Worm (Caenorhabditis elegans) whole organism, young adult: Measurements from ENCODE around the gene arx-6.

Source experiments
- B0035.1 ChIP-seq: sonication (generic microtip); optimal IDR thresholded peaks from 2 replicates; lab custom pipeline; 2016; ENCODE audit warnings: missing genetic modification characterization, mild to moderate bottlenecking, missing compliant biosample characterization, missing genotype, missing genetic modification reagents
- D2030.7 ChIP-seq: fragments of 200-800 bp; sonication (Bioruptor generic); IDR thresholded peaks from 2 replicates; pipeline ENCODE4 v1.3.6; 2022; ENCODE audit warnings: missing genetic modification reagents, missing genetic modification characterization, missing compliant biosample characterization
- F10E7.11 ChIP-seq: sonication (generic microtip); optimal IDR thresholded peaks from 2 replicates; lab custom pipeline; 2017; ENCODE audit warnings: mild to moderate bottlenecking, missing genetic modification characterization, moderate library complexity, missing compliant biosample characterization
- F33H1.4 ChIP-seq: fragments of 200-800 bp; sonication (Bioruptor generic); IDR thresholded peaks from 2 replicates; pipeline ENCODE4 v1.3.6; 2022; ENCODE audit warnings: missing genetic modification reagents, missing genetic modification characterization, missing compliant biosample characterization
- F37B4.10 ChIP-seq: fragments of 200-800 bp; sonication (Bioruptor generic); IDR thresholded peaks from 2 replicates; pipeline ENCODE4 v1.3.6; 2022; ENCODE audit warnings: missing genetic modification characterization, missing compliant biosample characterization
- F57C9.4 ChIP-seq: sonication (generic microtip); optimal IDR thresholded peaks from 2 replicates; lab custom pipeline; 2017; ENCODE audit warnings: mild to moderate bottlenecking, missing genetic modification characterization, missing compliant biosample characterization
- K12H6.12 ChIP-seq: fragments of 200-800 bp; sonication (Bioruptor generic); optimal IDR thresholded peaks from 2 replicates; lab custom pipeline; 2018; ENCODE audit warnings: mild to moderate bottlenecking, missing genetic modification characterization, missing compliant biosample characterization
- Y53G8AR.9 ChIP-seq: fragments of 200-800 bp; sonication (Bioruptor generic); conservative IDR thresholded peaks from 2 replicates; pipeline ENCODE4 v1.3.6; 2022; ENCODE audit warnings: missing genetic modification reagents, missing genetic modification characterization, missing compliant biosample characterization
- ama-1 ChIP-seq, 3 experiments: fragments of 150-350 bp in 1 of 3; sonication (generic microtip) in 2 of 3; optimal IDR thresholded peaks; 2 replicates each; lab custom pipeline; 2014 to 2018; ENCODE audit warnings: missing biosample characterization in 2 of 3, missing genetic modification characterization in 2 of 3, missing genetic modification reagents in 2 of 3
- aptf-2 ChIP-seq: fragments of 200-800 bp; sonication (Bioruptor generic); conservative IDR thresholded peaks from 2 replicates; pipeline ENCODE4 v1.3.6; 2022; ENCODE audit warnings: missing genetic modification reagents, missing genetic modification characterization, missing compliant biosample characterization
- aptf-3 ChIP-seq: fragments of 200-800 bp; sonication (Bioruptor generic); IDR thresholded peaks from 2 replicates; pipeline ENCODE4 v1.3.6; 2022; ENCODE audit warnings: missing genetic modification characterization, missing compliant biosample characterization
- attf-6 ChIP-seq: fragments of 200-800 bp; sonication (Bioruptor generic); IDR thresholded peaks from 2 replicates; pipeline ENCODE4 v1.3.6; 2022; ENCODE audit warnings: missing genetic modification reagents, missing genetic modification characterization, missing compliant biosample characterization
- bed-2 ChIP-seq: fragments of 200-800 bp; sonication (Bioruptor generic); IDR thresholded peaks from 2 replicates; pipeline ENCODE4 v1.3.6; 2022; ENCODE audit warnings: missing genetic modification reagents, missing genetic modification characterization, missing compliant biosample characterization
- cebp-2 ChIP-seq: fragments of 200-800 bp; sonication (Bioruptor generic); IDR thresholded peaks from 2 replicates; pipeline ENCODE4 v1.3.6; 2022; ENCODE audit warnings: missing genetic modification characterization, missing compliant biosample characterization
- ceh-100 ChIP-seq: fragments of 200-800 bp; sonication (Bioruptor generic); IDR thresholded peaks from 2 replicates; pipeline ENCODE4 v1.3.6; 2022; ENCODE audit warnings: missing genetic modification reagents, missing genetic modification characterization, missing compliant biosample characterization
- ceh-27 ChIP-seq: fragments of 200-800 bp; sonication (Bioruptor generic); optimal IDR thresholded peaks from 2 replicates; lab custom pipeline; 2018; ENCODE audit warnings: mild to moderate bottlenecking, missing genetic modification characterization, moderate library complexity, missing compliant biosample characterization
- ceh-58 ChIP-seq: fragments of 200-800 bp; sonication (Bioruptor generic); IDR thresholded peaks from 2 replicates; pipeline ENCODE4 v1.3.6; 2022; ENCODE audit warnings: missing genetic modification characterization, missing compliant biosample characterization
- ceh-79 ChIP-seq: sonication (generic microtip); optimal IDR thresholded peaks from 2 replicates; lab custom pipeline; 2017; ENCODE audit warnings: mild to moderate bottlenecking, missing genetic modification characterization, missing compliant biosample characterization
- dpl-1 ChIP-seq: fragments of 150-350 bp; optimal IDR thresholded peaks from 2 replicates; lab custom pipeline; 2014; ENCODE audit warnings: missing biosample characterization, missing genetic modification reagents, missing genetic modification characterization
- egl-18 ChIP-seq: fragments of 200-800 bp; sonication (Bioruptor generic); IDR thresholded peaks from 2 replicates; pipeline ENCODE4 v1.3.6; 2022; ENCODE audit warnings: missing genetic modification reagents, missing genetic modification characterization, missing compliant biosample characterization
- him-1 ChIP-seq: sonication (generic microtip); optimal IDR thresholded peaks from 2 replicates; lab custom pipeline; 2016; ENCODE audit warnings: missing genotype, missing genetic modification reagents, missing genetic modification characterization, missing compliant biosample characterization
- hlh-26 ChIP-seq: fragments of 200-800 bp; sonication (Bioruptor generic); conservative IDR thresholded peaks from 2 replicates; pipeline ENCODE4 v1.3.6; 2022; ENCODE audit warnings: missing genetic modification reagents, missing genetic modification characterization, missing compliant biosample characterization
- lin-35 ChIP-seq, 3 experiments: fragments of 150-350 bp in 2 of 3; sonication (generic microtip) in 1 of 3; optimal IDR thresholded peaks; 2 replicates each; lab custom pipeline; 2014 to 2018; ENCODE audit warnings: missing biosample characterization in 3 of 3, missing genetic modification characterization in 3 of 3, missing genetic modification reagents in 3 of 3
- lir-1 ChIP-seq: fragments of 200-800 bp; sonication (Bioruptor generic); conservative IDR thresholded peaks from 2 replicates; pipeline ENCODE4 v1.3.6; 2022; ENCODE audit warnings: missing genetic modification reagents, missing genetic modification characterization, missing compliant biosample characterization
- lsl-1 ChIP-seq: fragments of 200-800 bp; sonication (Bioruptor generic); optimal IDR thresholded peaks from 2 replicates; lab custom pipeline; 2018; ENCODE audit warnings: mild to moderate bottlenecking, missing genetic modification characterization, moderate library complexity, missing compliant biosample characterization
- lsy-27 ChIP-seq: sonication (generic microtip); optimal IDR thresholded peaks from 2 replicates; lab custom pipeline; 2017; ENCODE audit warnings: missing genetic modification characterization, mild to moderate bottlenecking, missing compliant biosample characterization, antibody characterized with exemption, missing genotype, borderline replicate concordance; ENCODE audit not compliant: insufficient read depth
- madf-3 ChIP-seq: fragments of 200-800 bp; sonication (Bioruptor generic); IDR thresholded peaks from 2 replicates; pipeline ENCODE4 v1.3.6; 2022; ENCODE audit warnings: missing genetic modification reagents, missing genetic modification characterization, missing compliant biosample characterization
- madf-6 ChIP-seq: fragments of 200-800 bp; sonication (Bioruptor generic); IDR thresholded peaks from 2 replicates; pipeline ENCODE4 v1.3.6; 2022; ENCODE audit warnings: missing genetic modification reagents, missing genetic modification characterization, missing compliant biosample characterization
- nfyb-1 ChIP-seq: fragments of 200-800 bp; sonication (Bioruptor generic); IDR thresholded peaks from 2 replicates; pipeline ENCODE4 v1.3.6; 2022; ENCODE audit warnings: missing genetic modification reagents, missing genetic modification characterization, missing compliant biosample characterization
- nhr-120 ChIP-seq: fragments of 200-800 bp; sonication (Bioruptor generic); IDR thresholded peaks from 2 replicates; pipeline ENCODE4 v1.3.6; 2022; ENCODE audit warnings: missing genetic modification characterization, missing compliant biosample characterization
- nhr-179 ChIP-seq: sonication (generic microtip); optimal IDR thresholded peaks from 2 replicates; lab custom pipeline; 2016; ENCODE audit warnings: mild to moderate bottlenecking, missing genetic modification characterization, missing compliant biosample characterization
- nhr-80 ChIP-seq: sonication (generic microtip); optimal IDR thresholded peaks from 2 replicates; lab custom pipeline; 2016; ENCODE audit warnings: missing genetic modification characterization, missing compliant biosample characterization
- pha-4 ChIP-seq: fragments of 150-350 bp; sonication (generic microtip); optimal IDR thresholded peaks from 2 replicates; lab custom pipeline; 2014; ENCODE audit warnings: missing biosample characterization, missing genetic modification reagents, missing genetic modification characterization
- repo-1 ChIP-seq: sonication (generic microtip); optimal IDR thresholded peaks from 2 replicates; lab custom pipeline; 2017; ENCODE audit warnings: mild to moderate bottlenecking, missing genetic modification characterization, missing compliant biosample characterization
- sdz-38 ChIP-seq: sonication (generic microtip); optimal IDR thresholded peaks from 2 replicates; lab custom pipeline; 2016; ENCODE audit warnings: missing genotype, missing genetic modification characterization, missing compliant biosample characterization
- snpc-1.3 ChIP-seq: sonication (generic microtip); optimal IDR thresholded peaks from 2 replicates; lab custom pipeline; 2017; ENCODE audit warnings: missing genetic modification characterization, mild to moderate bottlenecking, missing compliant biosample characterization, antibody characterized with exemption, moderate library complexity, missing genotype, missing genetic modification reagents; ENCODE audit not compliant: insufficient read depth
- unc-130 ChIP-seq: sonication (generic microtip); optimal IDR thresholded peaks from 2 replicates; lab custom pipeline; 2016; ENCODE audit warnings: missing genetic modification reagents, missing genetic modification characterization, missing compliant biosample characterization
- xnd-1 ChIP-seq: sonication (generic microtip); optimal IDR thresholded peaks from 2 replicates; lab custom pipeline; 2016; ENCODE audit warnings: missing genotype, missing genetic modification reagents, missing genetic modification characterization, missing compliant biosample characterization
- zim-3 ChIP-seq: sonication (generic microtip); optimal IDR thresholded peaks from 2 replicates; lab custom pipeline; 2017; ENCODE audit warnings: mild to moderate bottlenecking, missing genetic modification characterization, moderate library complexity, missing compliant biosample characterization
- ztf-3 ChIP-seq: fragments of 200-800 bp; sonication (Bioruptor generic); optimal IDR thresholded peaks from 2 replicates; lab custom pipeline; 2018; ENCODE audit warnings: mild to moderate bottlenecking, missing genetic modification characterization, missing compliant biosample characterization
- ztf-6 ChIP-seq: fragments of 200-800 bp; sonication (Bioruptor generic); IDR thresholded peaks from 2 replicates; pipeline ENCODE4 v1.3.6; 2022; ENCODE audit warnings: missing genetic modification reagents, missing genetic modification characterization, missing compliant biosample characterization

arx-6 gene

ce11 chrIII:4852025-4852424, 26.4 kb upstream of the arx-6 start, which contains the start of gene ced-4:
TSS of gene ced-4 (plus strand) at chrIII:4852325.
- TF ChIP-seq hlh-26 (GFP tag; lab: Robert Waterston, UW) (no peak), madf-3 (GFP tag; lab: Robert Waterston, UW) (0 out of 2 replicates have a peak, but pooled peaks have one; percentile 32), lin-35 (GFP tag; optimal IDR thresholded peaks at IDR 0.05; lab: Kevin White, UChicago) (peak in 1 of 3 experiments; percentile 1)

- TF ChIP-seq aptf-2 (GFP tag; lab: Robert Waterston, UW) (no peak), attf-6 (GFP tag; lab: Robert Waterston, UW) (no peak), bed-2 (no peak), nhr-80 (tag; lab: Kevin White, UChicago) (no peak), snpc-1.3 (tag; lab: Kevin White, UChicago) (no peak), F57C9.4 (tag; lab: Kevin White, UChicago) (no peak), F10E7.11 (no peak), nhr-179 (tag; lab: Kevin White, UChicago) (no peak), ztf-6 (GFP tag; lab: Robert Waterston, UW) (no peak), cebp-2 (GFP tag; lab: Robert Waterston, UW) (no peak), Y53G8AR.9 (GFP tag; lab: Robert Waterston, UW) (no peak), pha-4 (tag; lab: Kevin White, UChicago) (no peak), ceh-27 (GFP tag; lab: Kevin White, UChicago) (no peak), lsy-27 (tag; lab: Kevin White, UChicago) (no peak), sdz-38 (tag; lab: Kevin White, UChicago) (no peak), xnd-1 (tag; lab: Kevin White, UChicago) (no peak)
These were observed 23.5 kb upstream of the arx-6 start, which contains the start of gene C35D10.8 for ce11 chrIII:4854918-4855317. TSS of gene C35D10.8 (plus strand) at chrIII:4855218.

- TF ChIP-seq dpl-1 (GFP tag; lab: Kevin White, UChicago) (no peak), lsl-1 (peak; percentile 88), F33H1.4 (peak; percentile 75), ama-1 (optimal IDR thresholded peaks at IDR 0.05; lab: Kevin White, UChicago) (no peak), ama-1 (GFP tag; optimal IDR thresholded peaks at IDR 0.05; lab: Kevin White, UChicago) (no peak), madf-6 (GFP tag; lab: Robert Waterston, UW) (peak; percentile 73; the same call in 1 of the 2 replicates), him-1 (tag; lab: Kevin White, UChicago) (no peak), ceh-100 (no peak), unc-130 (GFP tag; lab: Kevin White, UChicago) (peak; percentile 25), attf-6 (GFP tag; lab: Robert Waterston, UW) (no peak), F37B4.10 (GFP tag; lab: Robert Waterston, UW) (no peak), xnd-1 (tag; lab: Kevin White, UChicago) (peak; percentile 14)
- TF ChIP-seq, all 124 proteins: peak for 5
These were observed 22.3 kb upstream of the arx-6 start, which contains the start of gene C35D10.7 for ce11 chrIII:4856109-4856508. TSS of gene C35D10.7 (plus strand) at chrIII:4856193.

DNA sequence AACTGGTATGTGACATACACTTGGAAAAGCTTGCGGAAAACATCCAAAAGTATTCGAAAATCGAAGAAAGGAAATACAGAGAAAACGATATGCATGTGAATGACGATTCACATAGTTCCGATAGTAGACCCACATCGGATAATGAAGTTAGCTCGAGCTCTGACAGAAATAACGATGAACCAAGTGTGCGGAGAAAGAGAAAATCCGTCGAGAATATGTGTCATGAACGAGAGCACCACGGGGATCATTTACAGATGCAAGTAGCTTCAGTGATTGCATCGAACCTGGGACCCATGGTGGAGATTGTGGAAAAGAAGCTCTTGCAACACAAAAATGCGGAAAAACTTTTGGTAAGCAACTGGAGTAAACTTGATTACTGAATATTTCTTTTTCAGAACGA, 21.5 kb upstream of the arx-6 start:
- TF ChIP-seq lir-1 (no peak), aptf-3 (GFP tag; lab: Robert Waterston, UW) (no peak), K12H6.12 (tag; lab: Kevin White, UChicago) (no peak), egl-18 (no peak), ceh-58 (GFP tag; lab: Robert Waterston, UW) (no peak), ztf-3 (GFP tag; lab: Kevin White, UChicago) (no peak), D2030.7 (GFP tag; lab: Robert Waterston, UW) (no peak), repo-1 (tag; lab: Kevin White, UChicago) (no peak), ceh-79 (tag; lab: Kevin White, UChicago) (no peak), F57C9.4 (tag; lab: Kevin White, UChicago) (no peak), zim-3 (tag; lab: Kevin White, UChicago) (no peak), him-1 (tag; lab: Kevin White, UChicago) (no peak), F10E7.11 (no peak), B0035.1 (no peak), nfyb-1 (no peak), nhr-120 (GFP tag; lab: Robert Waterston, UW) (no peak)
